Fruit fly (Drosophila melanogaster) ovary, adult (tissue): ENCODE results near the gene Tbcd.

Experiments used
- CG17801 ChIP-seq: fragments of 200-800 bp; optimal IDR thresholded peaks from 2 replicates; lab custom pipeline; 2019; ENCODE audit warnings: missing biosample characterization, mild to moderate bottlenecking, missing genetic modification characterization, moderate library complexity; ENCODE audit not compliant: partially characterized antibody

The Tbcd gene

dm6 chr2L:2162281-2162680, 15.0 kb downstream of the Tbcd start:
- no peak for TF ChIP-seq CG17801 (GFP tag; lab: Kevin White, UChicago)

dm6 chr2L:2162729-2163567, 15.6 kb downstream of the Tbcd start:
- no peak for TF ChIP-seq CG17801 (GFP tag; lab: Kevin White, UChicago)

- TF ChIP-seq CG17801 (GFP tag; lab: Kevin White, UChicago): no peak
Observed at dm6 chr2L:2163568-2163953, 16.2 kb downstream of the Tbcd start.

- no peak for TF ChIP-seq CG17801 (GFP tag; lab: Kevin White, UChicago)
Observed at dm6 chr2L:2164520-2165237, 17.4 kb downstream of the Tbcd start.

DNA sequence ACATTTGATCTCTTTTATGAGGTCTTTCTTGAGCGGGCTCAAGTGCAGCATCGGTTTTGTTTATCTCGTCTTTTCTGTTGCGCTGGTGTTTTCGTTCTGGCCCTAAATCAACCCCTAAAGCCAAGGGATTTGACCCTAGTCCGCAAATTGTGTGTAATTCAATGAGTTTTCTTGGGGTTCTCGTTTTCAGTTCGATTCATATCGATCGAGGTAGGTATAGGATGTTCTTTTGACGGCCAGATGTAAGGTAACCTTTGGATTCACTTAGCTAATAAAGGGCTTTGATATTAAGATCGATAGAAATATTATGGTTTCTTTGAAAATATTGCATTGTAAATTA, 17.9 kb downstream of the Tbcd start:
- no peak for TF ChIP-seq CG17801 (GFP tag; lab: Kevin White, UChicago)

DNA sequence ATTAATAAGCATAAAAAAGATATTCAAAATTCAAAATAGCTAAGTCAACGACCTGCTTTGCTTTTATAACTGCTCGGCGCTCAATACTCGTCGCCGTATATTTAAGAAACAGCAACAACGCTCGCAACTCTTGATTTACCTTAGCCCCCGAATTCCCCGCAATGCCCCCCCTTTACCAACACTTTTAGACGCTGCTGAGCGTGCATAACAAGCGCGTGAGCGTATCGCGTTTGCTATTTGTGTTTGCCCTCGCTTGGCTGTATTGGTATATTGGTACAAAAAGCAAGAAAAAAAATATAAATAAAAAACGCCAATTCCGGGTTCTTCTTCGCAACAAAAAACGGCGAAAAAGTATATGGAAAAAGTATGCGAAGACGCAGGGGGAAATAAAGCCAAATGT, 18.5 kb downstream of the Tbcd start:
- peak; percentile 92 for TF ChIP-seq CG17801 (GFP tag; lab: Kevin White, UChicago)

- TF ChIP-seq CG17801 (GFP tag; lab: Kevin White, UChicago): no peak
Observed at dm6 chr2L:2166958-2167707, 19.8 kb downstream of the Tbcd start.

dm6 chr2L:2168184-2168893, 21.0 kb downstream of the Tbcd start:
- TF ChIP-seq CG17801 (GFP tag; lab: Kevin White, UChicago): no peak

- no peak for TF ChIP-seq CG17801 (GFP tag; lab: Kevin White, UChicago)
Observed at dm6 chr2L:2168894-2169456, 21.7 kb downstream of the Tbcd start.

DNA sequence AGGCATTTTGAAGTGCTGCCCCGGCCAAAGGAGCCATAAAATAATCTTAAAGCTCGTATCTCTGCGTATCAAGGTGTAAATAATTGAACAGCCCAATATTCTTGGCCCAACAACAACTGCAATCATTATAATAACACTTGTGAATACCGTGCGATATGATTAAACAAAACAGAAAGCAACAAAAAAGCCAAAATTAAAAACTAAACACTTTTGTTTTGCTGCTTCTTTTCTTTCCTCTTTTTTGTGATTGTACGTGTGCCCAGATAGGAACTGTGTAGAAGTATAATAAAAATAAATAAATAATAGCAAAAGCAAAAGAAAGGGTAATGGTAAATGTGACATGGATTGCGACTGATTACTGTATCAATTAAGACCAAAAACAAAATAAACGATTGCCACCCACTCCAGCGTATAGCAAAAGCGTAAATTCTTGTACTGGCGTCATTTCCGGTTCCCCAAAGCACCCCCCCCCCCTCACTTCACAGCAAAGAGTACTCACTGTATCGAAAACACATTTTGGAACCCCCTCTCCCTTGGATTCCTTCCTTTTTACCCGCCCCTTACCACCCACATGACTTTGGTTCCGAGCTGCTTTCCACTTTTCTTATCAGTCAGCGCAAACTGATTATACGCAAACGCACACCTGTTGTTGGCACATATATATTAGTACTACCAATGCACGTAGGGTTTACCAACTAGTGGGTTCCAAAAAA, 24.2 kb downstream of the Tbcd start:
- peak; percentile 56 for TF ChIP-seq CG17801 (GFP tag; lab: Kevin White, UChicago)

dm6 chr2L:2172460-2173121, 25.3 kb downstream of the Tbcd start:
- TF ChIP-seq CG17801 (GFP tag; lab: Kevin White, UChicago): no peak

- no peak for TF ChIP-seq CG17801 (GFP tag; lab: Kevin White, UChicago)
Observed at dm6 chr2L:2173191-2173590, 25.9 kb downstream of the Tbcd start.

DNA sequence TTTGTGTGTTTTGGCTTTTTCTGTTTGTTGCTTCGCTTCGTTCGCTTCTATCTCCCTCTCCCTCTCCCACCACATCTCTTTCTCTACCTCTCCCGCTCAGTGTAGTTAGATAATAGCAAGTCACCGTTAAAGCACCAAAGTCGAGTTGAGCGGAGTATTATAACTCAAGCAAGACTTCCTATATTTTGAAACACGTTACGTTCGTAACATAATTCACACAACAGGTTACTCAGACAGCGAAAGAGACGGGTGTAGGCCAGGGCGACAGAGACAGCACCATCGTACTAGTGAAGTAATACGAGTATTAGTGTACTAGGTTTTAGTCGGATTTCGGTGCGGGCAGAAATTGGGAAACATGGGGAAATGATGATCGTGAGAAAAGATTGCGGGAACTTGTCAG, 26.3 kb downstream of the Tbcd start:
- no peak for TF ChIP-seq CG17801 (GFP tag; lab: Kevin White, UChicago)
